Fruit fly (Drosophila melanogaster): ENCODE results near the gene CG9287.

Gene CG9287

dm6 chr2L:8633671-8634391 is 45.8 kb downstream of the CG9287 start (continued):
- TF ChIP-seq sc (optimal IDR thresholded peaks at IDR 0.05) (no peak), sc (GFP tag; optimal IDR thresholded peaks at IDR 0.05) (no peak), btn (GFP tag; optimal IDR thresholded peaks at IDR 0.05) (no peak), slbo (GFP tag; IDR thresholded peaks at IDR 0.05) (peak; percentile 21; the same call in 1 of the 2 replicates), Hmr (GFP tag; optimal IDR thresholded peaks at IDR 0.05) (peak; percentile 40), ash1 (GFP tag; optimal IDR thresholded peaks at IDR 0.05) (no peak), Vsx1 (GFP tag; optimal IDR thresholded peaks at IDR 0.05) (no peak), mld (GFP tag; IDR thresholded peaks at IDR 0.05; ENCODE audit: partially characterized antibody) (no peak), Gsc (GFP tag; IDR thresholded peaks at IDR 0.05) (no peak), Abd-B (GFP tag; optimal IDR thresholded peaks at IDR 0.05) (no peak), CG7271 (tag; optimal IDR thresholded peaks at IDR 0.05) (peak; percentile 14), CG15011 (GFP tag; optimal IDR thresholded peaks at IDR 0.05) (peak; percentile 8), CG2712 (tag; optimal IDR thresholded peaks at IDR 0.05) (peak; percentile 13), slp2 (GFP tag; optimal IDR thresholded peaks at IDR 0.05) (no peak), Hand (GFP tag; optimal IDR thresholded peaks at IDR 0.05) (no peak), gsb-n (tag; optimal IDR thresholded peaks at IDR 0.05) (no peak), CG18262 (tag; optimal IDR thresholded peaks at IDR 0.05) (peak; percentile 20), CG4730 (GFP tag; IDR thresholded peaks at IDR 0.05) (no peak), CG17359 (tag; optimal IDR thresholded peaks at IDR 0.05) (no peak), Neu2 (GFP tag; optimal IDR thresholded peaks at IDR 0.05; ENCODE audit: borderline replicate concordance) (no peak), Hr51 (GFP tag; optimal IDR thresholded peaks at IDR 0.05) (peak in 1 of 2 experiments; percentile 49), CG7745 (tag; optimal IDR thresholded peaks at IDR 0.05) (no peak), CG17328 (GFP tag; IDR thresholded peaks at IDR 0.05) (peak; percentile 55), CG12104 (GFP tag; optimal IDR thresholded peaks at IDR 0.05) (no peak), CG30403 (GFP tag; optimal IDR thresholded peaks at IDR 0.05) (peak; percentile 10), CG12299 (tag; optimal IDR thresholded peaks at IDR 0.05) (no peak), HLH3B (GFP tag; IDR thresholded peaks at IDR 0.05) (peak; percentile 24; the same call in 1 of the 2 replicates), Sox102F (GFP tag; optimal IDR thresholded peaks at IDR 0.05) (no peak), CG10274 (GFP tag; optimal IDR thresholded peaks at IDR 0.05) (no peak), CG13894 (tag; optimal IDR thresholded peaks at IDR 0.05) (peak; percentile 42), sob (GFP tag; IDR thresholded peaks at IDR 0.05) (peak; percentile 17; the same call in 1 of the 2 replicates), CG9609 (GFP tag; optimal IDR thresholded peaks at IDR 0.05) (no peak), Atf3 (GFP tag; optimal IDR thresholded peaks at IDR 0.05) (no peak), dysf (GFP tag; IDR thresholded peaks at IDR 0.05) (0 out of 3 replicates have a peak, but pooled peaks have one; percentile 25), CG10267 (tag; optimal IDR thresholded peaks at IDR 0.05) (peak; percentile 1), CG16779 (GFP tag; IDR thresholded peaks at IDR 0.05) (no peak), D19B (GFP tag; optimal IDR thresholded peaks at IDR 0.05) (no peak), CG13296 (GFP tag; optimal IDR thresholded peaks at IDR 0.05) (no peak), nerfin-1 (tag; optimal IDR thresholded peaks at IDR 0.05) (peak; percentile 14), ewg (GFP tag; optimal IDR thresholded peaks at IDR 0.05) (no peak), CG1603 (tag; optimal IDR thresholded peaks at IDR 0.05) (no peak), Fer2 (tag; optimal IDR thresholded peaks at IDR 0.05) (no peak), CG34376 (GFP tag; optimal IDR thresholded peaks at IDR 0.05) (no peak), CG2678 (tag; optimal IDR thresholded peaks at IDR 0.05) (no peak), CTCF (GFP tag; optimal IDR thresholded peaks at IDR 0.05) (no peak), CG12769 (tag; optimal IDR thresholded peaks at IDR 0.05) (no peak), CG8290 (GFP tag; optimal IDR thresholded peaks at IDR 0.05) (no peak), CG8290 (tag; optimal IDR thresholded peaks at IDR 0.05) (peak in 1 of 2 experiments; percentile 13), CG34422 (GFP tag; IDR thresholded peaks at IDR 0.05) (no peak), ro (GFP tag; IDR thresholded peaks at IDR 0.05) (no peak)

Data from whole organism, embryonic.